Fruit fly (Drosophila melanogaster) whole organism, prepupa: ENCODE measurements around the gene CG9205.

Experiments
- Blimp-1 ChIP-seq: fragments of 200-800 bp; sonication (Bioruptor generic); optimal IDR thresholded peaks from 3 replicates; lab custom pipeline; 2017; ENCODE audit warnings: missing biosample characterization, missing genetic modification characterization, mild to moderate bottlenecking, moderate library complexity, missing genetic modification reagents
- CG11294 ChIP-seq: fragments of 200-800 bp; sonication (Bioruptor generic); IDR thresholded peaks from 2 replicates; pipeline ENCODE4 v1.3.6; 2022; ENCODE audit warnings: missing biosample characterization, missing genetic modification characterization
- CG15336 ChIP-seq: fragments of 200-800 bp; sonication (Bioruptor generic); IDR thresholded peaks from 2 replicates; pipeline ENCODE4 v1.3.6; 2022; ENCODE audit warnings: missing biosample characterization, missing genetic modification characterization
- CG1621 ChIP-seq: fragments of 200-800 bp; sonication (Bioruptor generic); optimal IDR thresholded peaks from 3 replicates; lab custom pipeline; 2018; ENCODE audit warnings: missing biosample characterization, mild to moderate bottlenecking, missing genetic modification characterization
- CG16779 ChIP-seq: fragments of 200-800 bp; sonication (Bioruptor generic); optimal IDR thresholded peaks from 3 replicates; lab custom pipeline; 2017; ENCODE audit warnings: missing biosample characterization, mild to moderate bottlenecking, missing genetic modification characterization
- CG3032 ChIP-seq: fragments of 200-800 bp; optimal IDR thresholded peaks from 2 replicates; lab custom pipeline; 2019; ENCODE audit warnings: missing biosample characterization, mild to moderate bottlenecking, missing genetic modification characterization, moderate library complexity
- CG31627 ChIP-seq: fragments of 200-800 bp; sonication (Bioruptor generic); optimal IDR thresholded peaks from 3 replicates; lab custom pipeline; 2016; ENCODE audit warnings: missing biosample characterization, missing genetic modification characterization
- CG32006 ChIP-seq: fragments of 200-800 bp; sonication (Bioruptor generic); optimal IDR thresholded peaks from 3 replicates; lab custom pipeline; 2017; ENCODE audit warnings: missing biosample characterization, mild to moderate bottlenecking, missing genetic modification characterization
- CG34406 ChIP-seq: fragments of 200-800 bp; sonication (Bioruptor generic); optimal IDR thresholded peaks from 3 replicates; lab custom pipeline; 2016; ENCODE audit warnings: missing biosample characterization, missing genetic modification characterization
- CG3919 ChIP-seq: fragments of 200-800 bp; sonication (Bioruptor generic); optimal IDR thresholded peaks from 3 replicates; lab custom pipeline; 2016; ENCODE audit warnings: missing biosample characterization, missing genetic modification characterization
- CG6163 ChIP-seq: fragments of 200-800 bp; sonication (Bioruptor generic); IDR thresholded peaks from 3 replicates; pipeline ENCODE4 v1.3.6; 2022; ENCODE audit warnings: missing biosample characterization, missing genetic modification characterization
- CG6792 ChIP-seq: fragments of 200-800 bp; sonication (Bioruptor generic); optimal IDR thresholded peaks from 3 replicates; lab custom pipeline; 2016; ENCODE audit warnings: missing biosample characterization, missing genetic modification characterization
- CG6808 ChIP-seq: fragments of 200-800 bp; sonication (Bioruptor generic); optimal IDR thresholded peaks from 3 replicates; lab custom pipeline; 2017; ENCODE audit warnings: missing biosample characterization, missing genetic modification characterization, mild to moderate bottlenecking, moderate library complexity, missing genetic modification reagents
- CG6854 ChIP-seq: fragments of 200-800 bp; sonication (Bioruptor generic); optimal IDR thresholded peaks from 2 replicates; lab custom pipeline; 2017; ENCODE audit warnings: missing biosample characterization, mild to moderate bottlenecking, missing genetic modification characterization
- CG7368 ChIP-seq: fragments of 200-800 bp; sonication (Bioruptor generic); optimal IDR thresholded peaks from 3 replicates; lab custom pipeline; 2016; ENCODE audit warnings: missing biosample characterization, missing genetic modification characterization
- CG8119 ChIP-seq: fragments of 200-800 bp; sonication (Bioruptor generic); IDR thresholded peaks from 3 replicates; pipeline ENCODE4 v1.3.6; 2022; ENCODE audit warnings: missing biosample characterization, missing genetic modification characterization
- CG8319 ChIP-seq: fragments of 200-800 bp; sonication (Bioruptor generic); optimal IDR thresholded peaks from 3 replicates; lab custom pipeline; 2016; ENCODE audit warnings: missing biosample characterization, missing genetic modification characterization
- CG8632 ChIP-seq: fragments of 200-800 bp; sonication (Bioruptor generic); optimal IDR thresholded peaks from 3 replicates; lab custom pipeline; 2016; ENCODE audit warnings: missing biosample characterization, missing genetic modification characterization
- Eip75B ChIP-seq: fragments of 200-800 bp; sonication (Bioruptor generic); optimal IDR thresholded peaks from 3 replicates; lab custom pipeline; 2016; ENCODE audit warnings: missing biosample characterization, missing genetic modification characterization
- Eip78C ChIP-seq: fragments of 200-800 bp; sonication (Bioruptor generic); peaks from one replicate; lab custom pipeline; 2016; ENCODE audit warnings: missing biosample characterization, missing genetic modification characterization
- Ets21C ChIP-seq: fragments of 200-800 bp; sonication (Bioruptor generic); optimal IDR thresholded peaks from 3 replicates; lab custom pipeline; 2016; ENCODE audit warnings: missing biosample characterization, missing genetic modification characterization
- Ets96B ChIP-seq: fragments of 200-800 bp; optimal IDR thresholded peaks from 2 replicates; lab custom pipeline; 2019; ENCODE audit warnings: missing biosample characterization, mild to moderate bottlenecking, missing genetic modification characterization, moderate library complexity
- Gug ChIP-seq: fragments of 200-800 bp; sonication (Bioruptor generic); IDR thresholded peaks from 2 replicates; pipeline ENCODE4 v1.3.6; 2022; ENCODE audit warnings: missing biosample characterization, missing genetic modification characterization
- Hr38 ChIP-seq: sonication (Bioruptor generic); optimal IDR thresholded peaks from 2 replicates; lab custom pipeline; 2016; ENCODE audit warnings: missing biosample characterization, missing genetic modification characterization
- Hr39 ChIP-seq: fragments of 200-800 bp; sonication (Bioruptor generic); optimal IDR thresholded peaks from 2 replicates; lab custom pipeline; 2016; ENCODE audit warnings: missing biosample characterization, missing genetic modification characterization
- Hr4 ChIP-seq: fragments of 200-800 bp; sonication (Bioruptor generic); optimal IDR thresholded peaks from 3 replicates; lab custom pipeline; 2016; ENCODE audit warnings: missing biosample characterization, missing genetic modification characterization
- Lpt ChIP-seq: fragments of 200-800 bp; sonication (Bioruptor generic); optimal IDR thresholded peaks from 3 replicates; lab custom pipeline; 2016; ENCODE audit warnings: missing biosample characterization, missing genetic modification characterization
- OdsH ChIP-seq: fragments of 200-800 bp; sonication (Bioruptor generic); optimal IDR thresholded peaks from 3 replicates; lab custom pipeline; 2016; ENCODE audit warnings: missing biosample characterization, missing genetic modification characterization
- Smox ChIP-seq: fragments of 200-800 bp; sonication (Bioruptor generic); optimal IDR thresholded peaks from 3 replicates; lab custom pipeline; 2016; ENCODE audit warnings: missing biosample characterization, missing genetic modification characterization
- Sox15 ChIP-seq: fragments of 200-800 bp; sonication (Bioruptor generic); optimal IDR thresholded peaks from 3 replicates; lab custom pipeline; 2016; ENCODE audit warnings: missing biosample characterization, missing genetic modification characterization
- acj6 ChIP-seq: fragments of 200-800 bp; sonication (Bioruptor generic); optimal IDR thresholded peaks from 3 replicates; lab custom pipeline; 2016; ENCODE audit warnings: missing biosample characterization, missing genetic modification characterization
- cyc ChIP-seq: fragments of 200-800 bp; sonication (Bioruptor generic); optimal IDR thresholded peaks from 3 replicates; lab custom pipeline; 2016; ENCODE audit warnings: missing biosample characterization, missing genetic modification characterization
- dac ChIP-seq: fragments of 200-800 bp; sonication (Bioruptor generic); optimal IDR thresholded peaks from 2 replicates; lab custom pipeline; 2017; ENCODE audit warnings: missing biosample characterization, mild to moderate bottlenecking, missing genetic modification characterization
- dsx ChIP-seq: fragments of 200-800 bp; optimal IDR thresholded peaks from 3 replicates; lab custom pipeline; 2019; ENCODE audit warnings: missing biosample characterization, mild to moderate bottlenecking, missing genetic modification characterization, moderate library complexity; ENCODE audit not compliant: poor library complexity, severe bottlenecking
- eg ChIP-seq: fragments of 200-800 bp; sonication (Bioruptor generic); IDR thresholded peaks from 3 replicates; pipeline ENCODE4 v1.3.6; 2022; ENCODE audit warnings: missing biosample characterization, missing genetic modification characterization
- esn ChIP-seq: fragments of 200-800 bp; sonication (Bioruptor generic); optimal IDR thresholded peaks from 2 replicates; lab custom pipeline; 2016; ENCODE audit warnings: missing biosample characterization, mild to moderate bottlenecking, missing genetic modification characterization, moderate library complexity
- fd59A ChIP-seq: fragments of 200-800 bp; sonication (Bioruptor generic); optimal IDR thresholded peaks from 2 replicates; lab custom pipeline; 2017; ENCODE audit warnings: missing biosample characterization, mild to moderate bottlenecking, missing genetic modification characterization, missing genetic modification reagents
- fd85E ChIP-seq: fragments of 200-800 bp; sonication (Bioruptor generic); optimal IDR thresholded peaks from 3 replicates; lab custom pipeline; 2016; ENCODE audit warnings: missing biosample characterization, missing genetic modification characterization
- net ChIP-seq: fragments of 200-800 bp; sonication (Bioruptor generic); optimal IDR thresholded peaks from 3 replicates; lab custom pipeline; 2016; ENCODE audit warnings: missing biosample characterization, missing genetic modification characterization
- pdm3 ChIP-seq: fragments of 200-800 bp; sonication (Bioruptor generic); optimal IDR thresholded peaks from 3 replicates; lab custom pipeline; 2016; ENCODE audit warnings: missing biosample characterization, missing genetic modification characterization
- salr ChIP-seq, 2 experiments: fragments of 200-800 bp; sonication (Bioruptor generic); optimal IDR thresholded peaks; 3 replicates each; lab custom pipeline; 2016 to 2018; ENCODE audit warnings: missing biosample characterization in 2 of 2, missing genetic modification characterization in 2 of 2, mild to moderate bottlenecking in 1 of 2
- spab ChIP-seq: fragments of 200-800 bp; sonication (Bioruptor generic); optimal IDR thresholded peaks from 2 replicates; lab custom pipeline; 2017; ENCODE audit warnings: missing biosample characterization, mild to moderate bottlenecking, missing genetic modification characterization, missing genetic modification reagents
- ss ChIP-seq, 2 experiments: fragments of 200-800 bp; sonication (Bioruptor generic); optimal IDR thresholded peaks; 2 replicates in 1 of 2; 3 replicates in 1 of 2; lab custom pipeline; 2017 to 2018; ENCODE audit warnings: mild to moderate bottlenecking in 2 of 2, missing biosample characterization in 2 of 2, missing genetic modification characterization in 2 of 2, moderate library complexity in 1 of 2
- svp ChIP-seq: fragments of 200-800 bp; sonication (Bioruptor generic); peaks from one replicate; lab custom pipeline; 2016; ENCODE audit warnings: missing biosample characterization, missing genetic modification characterization
- topi ChIP-seq: fragments of 200-800 bp; sonication (Bioruptor generic); optimal IDR thresholded peaks from 3 replicates; lab custom pipeline; 2016; ENCODE audit warnings: missing biosample characterization, missing genetic modification characterization
- vri ChIP-seq: fragments of 200-800 bp; sonication (Bioruptor generic); optimal IDR thresholded peaks from 3 replicates; lab custom pipeline; 2016; ENCODE audit warnings: missing biosample characterization, mild to moderate bottlenecking, missing genetic modification characterization

Gene CG9205

DNA sequence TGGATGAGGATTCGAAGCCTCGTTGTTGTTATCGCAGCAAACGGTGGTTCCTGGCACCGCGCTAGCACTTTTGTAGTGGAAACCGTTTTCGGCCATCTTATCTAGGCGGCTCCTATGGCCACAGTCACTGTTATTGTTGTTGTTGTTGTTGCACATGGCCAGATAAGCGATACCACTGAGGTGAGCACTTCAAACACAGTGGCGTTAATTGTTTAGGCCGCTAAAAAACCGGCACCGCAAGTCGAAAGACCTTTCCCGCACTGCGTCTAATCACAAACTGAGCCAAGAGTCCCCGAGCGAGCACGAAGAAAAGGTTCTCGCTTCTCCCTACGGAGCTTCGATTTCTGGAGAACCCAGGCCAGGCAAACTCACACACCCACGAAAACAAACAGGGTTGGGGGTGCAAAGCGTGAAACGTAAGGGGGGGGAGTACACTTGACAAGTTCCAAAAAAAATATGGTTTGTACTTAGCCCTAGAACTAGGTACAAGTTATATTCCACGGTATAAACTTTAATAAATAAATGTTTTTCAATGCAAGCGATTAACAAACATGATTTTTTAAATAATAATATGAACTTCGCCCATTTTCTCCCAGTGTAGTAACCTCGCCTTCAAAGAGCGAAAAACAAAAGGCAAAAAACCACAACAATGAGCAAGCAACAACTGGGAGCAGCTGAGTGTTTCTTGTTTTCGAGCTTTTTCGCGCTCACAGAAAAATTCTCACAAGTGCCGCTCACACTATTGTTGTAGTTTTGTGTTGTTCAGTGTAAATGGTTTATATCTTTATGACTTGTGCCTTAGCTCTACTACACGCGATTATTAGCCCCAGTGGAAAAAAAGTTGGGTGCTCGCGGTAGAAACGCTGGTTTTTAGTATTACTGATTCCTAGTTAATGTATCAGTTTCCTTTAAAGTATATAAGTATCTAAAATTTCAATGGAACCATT is 26.7 kb upstream of the CG9205 start (continued):
- TF ChIP-seq Blimp-1 (GFP tag; lab: Kevin White, UChicago), result peak; percentile 54
- TF ChIP-seq CG3032 (tag; lab: Kevin White, UChicago), result peak; percentile 78
- TF ChIP-seq dsx (GFP tag; lab: Kevin White, UChicago), result peak; percentile 34
- TF ChIP-seq CG8632, result peak; percentile 59
- TF ChIP-seq topi, result peak; percentile 86
- peak; percentile 70 for TF ChIP-seq CG31627 (GFP tag; lab: Kevin White, UChicago)
- peak; percentile 74 for TF ChIP-seq Ets96B (tag; lab: Kevin White, UChicago)
- TF ChIP-seq Lpt (GFP tag; lab: Kevin White, UChicago), result peak; percentile 73
- peak in 1 of 2 experiments; percentile 80 for TF ChIP-seq salr (GFP tag; optimal IDR thresholded peaks at IDR 0.05; lab: Kevin White, UChicago)
- TF ChIP-seq CG16779 (tag; lab: Kevin White, UChicago), result no peak
- peak; percentile 66 for TF ChIP-seq Gug (GFP tag; lab: Robert Waterston, UW)
- peak; percentile 81 for TF ChIP-seq CG11294 (GFP tag; lab: Robert Waterston, UW)
- TF ChIP-seq CG32006, result peak; percentile 86
- TF ChIP-seq ss (GFP tag; optimal IDR thresholded peaks at IDR 0.05; lab: Kevin White, UChicago), result peak; percentile 4 to 53
- TF ChIP-seq Eip78C (GFP tag; lab: Kevin White, UChicago), result peak; percentile 91
- peak; percentile 82 for TF ChIP-seq eg (GFP tag; lab: Robert Waterston, UW)
- peak; percentile 32 for TF ChIP-seq vri (GFP tag; lab: Kevin White, UChicago)
- TF ChIP-seq CG6854, result peak; percentile 60
- peak; percentile 55 for TF ChIP-seq CG6808 (GFP tag; lab: Kevin White, UChicago)
- TF ChIP-seq CG1621 (tag; lab: Kevin White, UChicago), result peak; percentile 20
- TF ChIP-seq dac (GFP tag; lab: Kevin White, UChicago), result peak; percentile 34
- peak; percentile 9 for TF ChIP-seq fd85E (GFP tag; lab: Kevin White, UChicago)
- TF ChIP-seq Hr4 (GFP tag; lab: Kevin White, UChicago), result peak; percentile 70
- peak; percentile 4 for TF ChIP-seq Ets21C (GFP tag; lab: Kevin White, UChicago)
- TF ChIP-seq fd59A (GFP tag; lab: Kevin White, UChicago), result peak; percentile 55
- peak; percentile 54 for TF ChIP-seq Smox (GFP tag; lab: Kevin White, UChicago)
- peak; percentile 67 for TF ChIP-seq pdm3 (GFP tag; lab: Kevin White, UChicago)
- peak; percentile 82 for TF ChIP-seq Eip75B (GFP tag; lab: Kevin White, UChicago)
- TF ChIP-seq CG34406, result peak; percentile 72

DNA sequence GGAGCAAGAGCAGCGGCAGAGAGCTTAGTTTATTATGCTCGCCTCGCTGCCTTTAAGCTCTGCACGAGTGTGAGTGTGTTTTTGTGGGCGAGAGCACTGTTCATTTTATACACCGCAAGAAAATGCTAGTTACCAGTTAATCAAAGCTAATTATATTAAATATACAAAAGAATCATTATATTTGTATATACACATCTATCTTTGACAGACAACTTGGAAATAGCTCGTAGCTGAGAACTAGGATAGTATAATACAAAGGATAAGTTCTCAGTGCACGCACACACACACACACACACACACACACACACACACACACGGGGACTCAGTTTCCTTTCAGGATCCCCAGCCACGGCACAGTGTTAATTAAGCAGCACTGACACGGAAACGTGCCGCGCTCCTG is 23.5 kb upstream of the CG9205 start:
- TF ChIP-seq CG1621 (tag; lab: Kevin White, UChicago), result no peak
- no peak for TF ChIP-seq CG34406
- no peak for TF ChIP-seq CG31627 (GFP tag; lab: Kevin White, UChicago)
- TF ChIP-seq vri (GFP tag; lab: Kevin White, UChicago), result no peak
- no peak for TF ChIP-seq CG6163
- no peak for TF ChIP-seq fd85E (GFP tag; lab: Kevin White, UChicago)
- no peak for TF ChIP-seq CG8319 (GFP tag; lab: Kevin White, UChicago)
- TF ChIP-seq net (GFP tag; lab: Kevin White, UChicago), result no peak
- no peak for TF ChIP-seq cyc (GFP tag; lab: Kevin White, UChicago)
- TF ChIP-seq Ets21C (GFP tag; lab: Kevin White, UChicago), result no peak
- TF ChIP-seq esn (GFP tag; lab: Kevin White, UChicago), result no peak
- TF ChIP-seq CG6808 (GFP tag; lab: Kevin White, UChicago), result no peak
- peak; percentile 2 for TF ChIP-seq OdsH
- TF ChIP-seq ss (GFP tag; optimal IDR thresholded peaks at IDR 0.05; lab: Kevin White, UChicago), result no peak
- no peak for TF ChIP-seq CG16779 (tag; lab: Kevin White, UChicago)
- TF ChIP-seq CG11294 (GFP tag; lab: Robert Waterston, UW), result peak; percentile 39; the same call in 1 of the 2 replicates
- no peak for TF ChIP-seq CG7368 (GFP tag; lab: Kevin White, UChicago)
- TF ChIP-seq CG8632, result no peak
- no peak for TF ChIP-seq dac (GFP tag; lab: Kevin White, UChicago)
- peak; percentile 46 for TF ChIP-seq CG32006
- TF ChIP-seq Ets96B (tag; lab: Kevin White, UChicago), result peak; percentile 29
- no peak for TF ChIP-seq acj6 (GFP tag; lab: Kevin White, UChicago)
- no peak for TF ChIP-seq CG8119 (GFP tag; lab: Robert Waterston, UW)
- TF ChIP-seq Hr38, result no peak
- no peak for TF ChIP-seq CG6792
- TF ChIP-seq CG15336 (GFP tag; lab: Robert Waterston, UW), result peak; percentile 25; the same call in 1 of the 2 replicates
- peak; percentile 47 for TF ChIP-seq svp
- TF ChIP-seq fd59A (GFP tag; lab: Kevin White, UChicago), result no peak
- peak; percentile 3 for TF ChIP-seq CG3919 (GFP tag; lab: Kevin White, UChicago)
- no peak for TF ChIP-seq Hr39 (GFP tag; lab: Kevin White, UChicago)
- TF ChIP-seq Sox15 (GFP tag; lab: Kevin White, UChicago), result no peak
- no peak for TF ChIP-seq spab (GFP tag; lab: Kevin White, UChicago)
